Worm (Caenorhabditis elegans) whole organism, L3 larva: ENCODE results near the gene C37H5.5.

Source experiments
- R02D3.7 ChIP-seq: fragments of 150-350 bp; optimal IDR thresholded peaks from 2 replicates; lab custom pipeline; 2014; ENCODE audit warnings: missing biosample characterization, missing genetic modification characterization
- ZK546.5 ChIP-seq: sonication (generic microtip); optimal IDR thresholded peaks from 2 replicates; lab custom pipeline; 2017; ENCODE audit warnings: missing biosample characterization, missing genetic modification characterization
- aly-2 ChIP-seq: fragments of 150-350 bp; optimal IDR thresholded peaks from 2 replicates; lab custom pipeline; 2014; ENCODE audit warnings: missing biosample characterization, missing genetic modification characterization
- ama-1 ChIP-seq: fragments of 150-350 bp; optimal IDR thresholded peaks from 2 replicates; lab custom pipeline; 2018
- ceh-28 ChIP-seq: fragments of 150-350 bp; optimal IDR thresholded peaks from 2 replicates; lab custom pipeline; 2014; ENCODE audit warnings: missing biosample characterization, missing genetic modification reagents, missing genetic modification characterization
- ceh-82 ChIP-seq: fragments of 150-350 bp; optimal IDR thresholded peaks from 2 replicates; lab custom pipeline; 2014; ENCODE audit warnings: missing biosample characterization, missing genetic modification characterization
- ceh-9 ChIP-seq: sonication (generic microtip); optimal IDR thresholded peaks from 2 replicates; lab custom pipeline; 2018; ENCODE audit warnings: missing biosample characterization, missing genetic modification characterization
- daf-12 ChIP-seq: fragments of 150-350 bp; optimal IDR thresholded peaks from 2 replicates; lab custom pipeline; 2014; ENCODE audit warnings: missing biosample characterization, missing genetic modification reagents, missing genetic modification characterization
- egl-27 ChIP-seq: sonication (generic microtip); optimal IDR thresholded peaks from 4 replicates; lab custom pipeline; 2017; ENCODE audit warnings: missing biosample characterization, missing genetic modification reagents, missing genetic modification characterization
- elt-2 ChIP-seq: sonication (generic microtip); optimal IDR thresholded peaks from 2 replicates; lab custom pipeline; 2016; ENCODE audit warnings: missing genetic modification reagents, mild to moderate bottlenecking, missing genetic modification characterization, missing compliant biosample characterization
- eor-1 ChIP-seq, 2 experiments: fragments of 150-350 bp; optimal IDR thresholded peaks; 2 replicates each; lab custom pipeline; 2014 to 2018; ENCODE audit warnings: missing biosample characterization in 2 of 2, missing genetic modification characterization in 2 of 2
- fkh-10 ChIP-seq: sonication (generic microtip); optimal IDR thresholded peaks from 2 replicates; lab custom pipeline; 2017; ENCODE audit warnings: missing biosample characterization, missing genetic modification reagents, missing genetic modification characterization
- fkh-2 ChIP-seq: fragments of 150-350 bp; optimal IDR thresholded peaks from 2 replicates; lab custom pipeline; 2014; ENCODE audit warnings: missing biosample characterization, missing genetic modification reagents, missing genetic modification characterization
- fos-1 ChIP-seq: fragments of 150-350 bp; optimal IDR thresholded peaks from 2 replicates; lab custom pipeline; 2014; ENCODE audit warnings: missing biosample characterization, missing genetic modification characterization
- hmg-11 ChIP-seq: sonication (generic microtip); optimal IDR thresholded peaks from 2 replicates; lab custom pipeline; 2016; ENCODE audit warnings: missing genetic modification characterization, missing compliant biosample characterization
- jun-1 ChIP-seq: fragments of 150-350 bp; optimal IDR thresholded peaks from 2 replicates; lab custom pipeline; 2014; ENCODE audit warnings: missing biosample characterization, missing genetic modification reagents, missing genetic modification characterization
- lin-15B ChIP-seq: fragments of 150-350 bp; optimal IDR thresholded peaks from 2 replicates; lab custom pipeline; 2014; ENCODE audit warnings: missing biosample characterization, missing genetic modification characterization
- lin-39 ChIP-seq: fragments of 150-350 bp; optimal IDR thresholded peaks from 2 replicates; lab custom pipeline; 2018; ENCODE audit warnings: missing biosample characterization, missing genetic modification reagents, missing genetic modification characterization
- lsy-12 ChIP-seq: sonication (generic microtip); optimal IDR thresholded peaks from 2 replicates; lab custom pipeline; 2016; ENCODE audit warnings: mild to moderate bottlenecking, missing genetic modification characterization, missing compliant biosample characterization
- mdl-1 ChIP-seq: fragments of 150-350 bp; optimal IDR thresholded peaks from 2 replicates; lab custom pipeline; 2014; ENCODE audit warnings: missing biosample characterization, missing genetic modification characterization
- mml-1 ChIP-seq: fragments of 150-350 bp; sonication (generic microtip); optimal IDR thresholded peaks from 3 replicates; lab custom pipeline; 2014; ENCODE audit warnings: missing biosample characterization, missing genetic modification characterization
- nfya-1 ChIP-seq: sonication (generic microtip); optimal IDR thresholded peaks from 2 replicates; lab custom pipeline; 2017; ENCODE audit warnings: missing genetic modification characterization, mild to moderate bottlenecking, missing compliant biosample characterization, antibody characterized with exemption, moderate library complexity; ENCODE audit not compliant: insufficient read depth
- nhr-11 ChIP-seq: fragments of 150-350 bp; optimal IDR thresholded peaks from 2 replicates; lab custom pipeline; 2014; ENCODE audit warnings: missing biosample characterization, missing genetic modification characterization
- nhr-12 ChIP-seq: fragments of 150-350 bp; optimal IDR thresholded peaks from 2 replicates; lab custom pipeline; 2014; ENCODE audit warnings: missing biosample characterization, missing genetic modification characterization
- nhr-23 ChIP-seq: fragments of 150-350 bp; optimal IDR thresholded peaks from 2 replicates; lab custom pipeline; 2014; ENCODE audit warnings: missing biosample characterization, missing genetic modification reagents, missing genetic modification characterization
- nhr-237 ChIP-seq: fragments of 150-350 bp; optimal IDR thresholded peaks from 2 replicates; lab custom pipeline; 2014; ENCODE audit warnings: missing biosample characterization, missing genetic modification characterization
- nhr-25 ChIP-seq: sonication (generic microtip); optimal IDR thresholded peaks from 2 replicates; lab custom pipeline; 2017; ENCODE audit warnings: missing biosample characterization, missing genetic modification characterization
- nhr-28 ChIP-seq: fragments of 150-350 bp; optimal IDR thresholded peaks from 2 replicates; lab custom pipeline; 2014; ENCODE audit warnings: missing biosample characterization, missing genetic modification characterization
- nhr-43 ChIP-seq: sonication (generic microtip); optimal IDR thresholded peaks from 2 replicates; lab custom pipeline; 2016; ENCODE audit warnings: mild to moderate bottlenecking, missing genetic modification characterization, missing compliant biosample characterization; ENCODE audit not compliant: poor library complexity, severe bottlenecking
- nhr-76 ChIP-seq: fragments of 150-350 bp; sonication (generic microtip); optimal IDR thresholded peaks from 5 replicates; lab custom pipeline; 2014; ENCODE audit warnings: missing biosample characterization, missing genetic modification characterization
- pha-4 ChIP-seq: fragments of 150-350 bp; optimal IDR thresholded peaks from 2 replicates; lab custom pipeline; 2014; ENCODE audit warnings: missing biosample characterization, missing genetic modification reagents, missing genetic modification characterization
- pqm-1 ChIP-seq: fragments of 150-350 bp; optimal IDR thresholded peaks from 2 replicates; lab custom pipeline; 2017; ENCODE audit warnings: missing biosample characterization, missing genetic modification characterization, inconsistent platforms
- skn-1 ChIP-seq: fragments of 150-350 bp; optimal IDR thresholded peaks from 2 replicates; lab custom pipeline; 2014; ENCODE audit warnings: missing biosample characterization, missing genetic modification characterization
- snpc-4 ChIP-seq: fragments of 150-350 bp; optimal IDR thresholded peaks from 2 replicates; lab custom pipeline; 2014; ENCODE audit warnings: missing biosample characterization, missing genetic modification characterization
- tbx-2 ChIP-seq: sonication (generic microtip); optimal IDR thresholded peaks from 2 replicates; lab custom pipeline; 2016; ENCODE audit warnings: mild to moderate bottlenecking, missing genetic modification characterization, missing compliant biosample characterization
- unc-39 ChIP-seq: sonication (generic microtip); optimal IDR thresholded peaks from 4 replicates; lab custom pipeline; 2017; ENCODE audit warnings: missing biosample characterization, missing genetic modification characterization
- unc-62 ChIP-seq: fragments of 150-350 bp; sonication (generic microtip); optimal IDR thresholded peaks from 4 replicates; lab custom pipeline; 2014; ENCODE audit warnings: missing biosample characterization, missing genetic modification reagents, missing genetic modification characterization
- ztf-4 ChIP-seq: fragments of 150-350 bp; optimal IDR thresholded peaks from 2 replicates; lab custom pipeline; 2014; ENCODE audit warnings: missing biosample characterization, missing genetic modification characterization

The C37H5.5 gene

ce11 chrV:4801943-4802342 is 25.2 kb upstream of the C37H5.5 start:
- no peak for TF ChIP-seq ZK546.5 (tag; lab: Kevin White, UChicago)
- TF ChIP-seq nhr-12 (tag; lab: Kevin White, UChicago): no peak
- no peak for TF ChIP-seq nfya-1 (tag; lab: Kevin White, UChicago)
- TF ChIP-seq lsy-12: no peak
- no peak for TF ChIP-seq nhr-237
- no peak for TF ChIP-seq elt-2 (tag; lab: Kevin White, UChicago)
- TF ChIP-seq ceh-28: no peak
- TF ChIP-seq nhr-25 (tag; lab: Kevin White, UChicago): no peak
- TF ChIP-seq ceh-9: no peak
- TF ChIP-seq nhr-43: no peak
- no peak for TF ChIP-seq aly-2 (tag; lab: Kevin White, UChicago)

- TF ChIP-seq jun-1: no peak
- no peak for TF ChIP-seq lin-39 (tag; lab: Kevin White, UChicago)
- TF ChIP-seq mdl-1 (tag; lab: Kevin White, UChicago): no peak
- TF ChIP-seq unc-62 (GFP tag; lab: Kevin White, UChicago): no peak
- no peak for TF ChIP-seq ztf-4 (tag; lab: Kevin White, UChicago)
- no peak for TF ChIP-seq R02D3.7 (tag; lab: Kevin White, UChicago)
- TF ChIP-seq nhr-76 (tag; lab: Kevin White, UChicago): no peak
- TF ChIP-seq elt-2 (tag; lab: Kevin White, UChicago): no peak
- no peak for TF ChIP-seq pha-4 (tag; lab: Kevin White, UChicago)
- TF ChIP-seq ama-1 (lab: Kevin White, UChicago): no peak
- no peak for TF ChIP-seq hmg-11 (tag; lab: Kevin White, UChicago)
- no peak for TF ChIP-seq tbx-2
- no peak for TF ChIP-seq pqm-1
- TF ChIP-seq snpc-4: no peak
- TF ChIP-seq, all 47 proteins: peak for 0
Observed at ce11 chrV:4805847-4806246, 21.3 kb upstream of the C37H5.5 start, which contains the start of gene R02F11.3. R02F11.3 (minus strand) TSS chrV:4805947.

ce11 chrV:4806859-4807258 is 20.3 kb upstream of the C37H5.5 start:
- TF ChIP-seq nhr-11 (tag; lab: Kevin White, UChicago) (no peak), fkh-10 (no peak), ZK546.5 (tag; lab: Kevin White, UChicago) (no peak), skn-1 (tag; lab: Kevin White, UChicago) (no peak)
- TF ChIP-seq, all 47 proteins: peak for 0

ce11 chrV:4810653-4811052 is 16.5 kb upstream of the C37H5.5 start:
- TF ChIP-seq daf-12 (tag; lab: Kevin White, UChicago) (no peak), nfya-1 (tag; lab: Kevin White, UChicago) (peak; percentile 63), nhr-25 (tag; lab: Kevin White, UChicago) (no peak), egl-27 (tag; lab: Kevin White, UChicago) (no peak), snpc-4 (peak; percentile 48), nhr-28 (tag; lab: Kevin White, UChicago) (no peak), lin-39 (tag; lab: Kevin White, UChicago) (peak; percentile 56), nhr-23 (tag; lab: Kevin White, UChicago) (no peak), jun-1 (no peak), unc-62 (GFP tag; lab: Kevin White, UChicago) (no peak), lsy-12 (no peak), pha-4 (tag; lab: Kevin White, UChicago) (peak; percentile 9), ceh-82 (tag; lab: Kevin White, UChicago) (no peak), nhr-12 (tag; lab: Kevin White, UChicago) (no peak), fos-1 (tag; lab: Kevin White, UChicago) (no peak), fkh-2 (tag; lab: Kevin White, UChicago) (no peak), lin-15B (tag; lab: Kevin White, UChicago) (peak; percentile 82), unc-39 (no peak), mml-1 (tag; lab: Kevin White, UChicago) (no peak), hmg-11 (tag; lab: Kevin White, UChicago) (peak; percentile 70), tbx-2 (no peak), eor-1 (tag; optimal IDR thresholded peaks at IDR 0.05; lab: Kevin White, UChicago) (no peak)
